Fruit fly (Drosophila melanogaster) whole organism, wandering third instar larva: ENCODE results near the gene CRAT.
A peak's percentile ranks its signal among the peaks of the same experiment; 100 is the strongest.

Source experiments
- Abd-B ChIP-seq: fragments of >200 bp; optimal IDR thresholded peaks from 2 replicates; lab custom pipeline; 2017; ENCODE audit warnings: missing biosample characterization, missing genetic modification characterization
- CG32264 ChIP-seq: fragments of 200-800 bp; sonication (Bioruptor generic); optimal IDR thresholded peaks from 2 replicates; lab custom pipeline; 2016; ENCODE audit warnings: missing biosample characterization, missing genetic modification characterization
- CG9705 ChIP-seq: fragments of 200-800 bp; sonication (Bioruptor generic); optimal IDR thresholded peaks from 2 replicates; lab custom pipeline; 2018; ENCODE audit warnings: missing biosample characterization, mild to moderate bottlenecking, missing genetic modification characterization
- CrebA ChIP-seq: fragments of 200-800 bp; sonication (Bioruptor generic); optimal IDR thresholded peaks from 2 replicates; lab custom pipeline; 2016; ENCODE audit warnings: missing biosample characterization, mild to moderate bottlenecking, missing genetic modification characterization, borderline replicate concordance
- Dfd ChIP-seq: fragments of >200 bp; optimal IDR thresholded peaks from 2 replicates; lab custom pipeline; 2017; ENCODE audit warnings: missing biosample characterization, missing genetic modification characterization
- Dif ChIP-seq: fragments of 200-275, 200-300 bp; sonication (Bioruptor generic); optimal IDR thresholded peaks from 2 replicates; lab custom pipeline; 2018; ENCODE audit warnings: missing biosample characterization, missing genetic modification characterization; ENCODE audit not compliant: partially characterized antibody
- GATAd ChIP-seq: sonication (Bioruptor generic); optimal IDR thresholded peaks from 2 replicates; lab custom pipeline; 2016; ENCODE audit warnings: missing biosample characterization, missing genetic modification characterization
- HLH106 ChIP-seq: fragments of 200-800 bp; optimal IDR thresholded peaks from 3 replicates; lab custom pipeline; 2019; ENCODE audit warnings: missing biosample characterization, mild to moderate bottlenecking, missing genetic modification characterization, moderate library complexity
- Hnf4 ChIP-seq: fragments of 200-800 bp; sonication (Bioruptor generic); optimal IDR thresholded peaks from 2 replicates; lab custom pipeline; 2016; ENCODE audit warnings: missing biosample characterization, mild to moderate bottlenecking, missing genetic modification characterization
- Hr83 ChIP-seq: fragments of 200-300 bp; sonication (Bioruptor generic); optimal IDR thresholded peaks from 2 replicates; lab custom pipeline; 2016; ENCODE audit warnings: missing biosample characterization, mild to moderate bottlenecking, missing genetic modification characterization, moderate library complexity; ENCODE audit not compliant: poor library complexity, severe bottlenecking
- Jra ChIP-seq: sonication (Bioruptor generic); optimal IDR thresholded peaks from 2 replicates; lab custom pipeline; 2016; ENCODE audit warnings: missing biosample characterization, missing genetic modification characterization
- Mio ChIP-seq: sonication (Bioruptor generic); optimal IDR thresholded peaks from 2 replicates; lab custom pipeline; 2016; ENCODE audit warnings: missing biosample characterization, missing genetic modification characterization
- Myc ChIP-seq: fragments of >200 bp; optimal IDR thresholded peaks from 2 replicates; lab custom pipeline; 2017
- Rel ChIP-seq, 2 experiments: fragments of 200-800 bp; sonication (Bioruptor generic) in 1 of 2; optimal IDR thresholded peaks; 2 replicates in 1 of 2; 3 replicates in 1 of 2; lab custom pipeline; 2016 to 2019; ENCODE audit warnings: mild to moderate bottlenecking in 2 of 2, missing biosample characterization in 2 of 2, missing genetic modification characterization in 2 of 2, moderate library complexity in 1 of 2
- Sp1 ChIP-seq: fragments of 200-800 bp; sonication (Bioruptor generic); optimal IDR thresholded peaks from 3 replicates; lab custom pipeline; 2019; ENCODE audit warnings: missing biosample characterization, mild to moderate bottlenecking, missing genetic modification characterization, moderate library complexity
- Vsx2 ChIP-seq: fragments of 200-300, 225-300 bp; sonication (Bioruptor generic); optimal IDR thresholded peaks from 2 replicates; lab custom pipeline; 2018; ENCODE audit warnings: missing biosample characterization, missing genetic modification characterization; ENCODE audit not compliant: partially characterized antibody
- br ChIP-seq: fragments of 200-800 bp; sonication (Bioruptor generic); optimal IDR thresholded peaks from 2 replicates; lab custom pipeline; 2016; ENCODE audit warnings: missing biosample characterization, missing genetic modification characterization
- brk ChIP-seq: fragments of 200-800 bp; sonication (Bioruptor generic); optimal IDR thresholded peaks from 2 replicates; lab custom pipeline; 2016; ENCODE audit warnings: missing biosample characterization, mild to moderate bottlenecking, missing genetic modification characterization
- dmrt93B ChIP-seq: fragments of 200-800 bp; sonication (Bioruptor generic); optimal IDR thresholded peaks from 2 replicates; lab custom pipeline; 2018; ENCODE audit warnings: missing biosample characterization, mild to moderate bottlenecking, missing genetic modification characterization
- ey ChIP-seq: fragments of 200-800 bp; sonication (Bioruptor generic); optimal IDR thresholded peaks from 2 replicates; lab custom pipeline; 2016; ENCODE audit warnings: missing biosample characterization, missing genetic modification characterization
- foxo ChIP-seq, 2 experiments: fragments of 200-800 bp; sonication (Bioruptor generic); optimal IDR thresholded peaks; 2 replicates in 1 of 2; 3 replicates in 1 of 2; lab custom pipeline; 2016 to 2017; ENCODE audit warnings: missing biosample characterization in 2 of 2, missing genetic modification characterization in 2 of 2
- fru ChIP-seq: fragments of 200-800 bp; sonication (Bioruptor generic); optimal IDR thresholded peaks from 3 replicates; lab custom pipeline; 2016; ENCODE audit warnings: missing biosample characterization, mild to moderate bottlenecking, missing genetic modification characterization
- h ChIP-seq: fragments of 200-800 bp; sonication (Bioruptor generic); optimal IDR thresholded peaks from 3 replicates; lab custom pipeline; 2016; ENCODE audit warnings: missing biosample characterization, mild to moderate bottlenecking, missing genetic modification characterization
- jim ChIP-seq: fragments of 175-275, 200-325 bp; sonication (Bioruptor generic); optimal IDR thresholded peaks from 2 replicates; lab custom pipeline; 2016; ENCODE audit warnings: missing biosample characterization, mild to moderate bottlenecking, missing genetic modification characterization
- psq ChIP-seq: fragments of 200-800 bp; sonication (Bioruptor generic); optimal IDR thresholded peaks from 3 replicates; lab custom pipeline; 2017; ENCODE audit warnings: missing biosample characterization, mild to moderate bottlenecking, missing genetic modification characterization, moderate library complexity
- rgr ChIP-seq: fragments of 200-800 bp; sonication (Bioruptor generic); optimal IDR thresholded peaks from 3 replicates; lab custom pipeline; 2016; ENCODE audit warnings: missing biosample characterization, mild to moderate bottlenecking, missing genetic modification characterization
- sage ChIP-seq: fragments of 200-800 bp; sonication (Bioruptor generic); optimal IDR thresholded peaks from 2 replicates; lab custom pipeline; 2016; ENCODE audit warnings: missing biosample characterization, mild to moderate bottlenecking, missing genetic modification characterization
- sv ChIP-seq: fragments of 200-800 bp; sonication (Bioruptor generic); optimal IDR thresholded peaks from 3 replicates; lab custom pipeline; 2016; ENCODE audit warnings: missing biosample characterization, missing genetic modification characterization
- usp ChIP-seq: fragments of >200 bp; optimal IDR thresholded peaks from 2 replicates; lab custom pipeline; 2017; ENCODE audit warnings: missing biosample characterization, missing genetic modification characterization
- woc ChIP-seq: sonication (Bioruptor generic); optimal IDR thresholded peaks from 2 replicates; lab custom pipeline; 2016; ENCODE audit warnings: missing biosample characterization, mild to moderate bottlenecking, missing genetic modification characterization

The CRAT gene

DNA sequence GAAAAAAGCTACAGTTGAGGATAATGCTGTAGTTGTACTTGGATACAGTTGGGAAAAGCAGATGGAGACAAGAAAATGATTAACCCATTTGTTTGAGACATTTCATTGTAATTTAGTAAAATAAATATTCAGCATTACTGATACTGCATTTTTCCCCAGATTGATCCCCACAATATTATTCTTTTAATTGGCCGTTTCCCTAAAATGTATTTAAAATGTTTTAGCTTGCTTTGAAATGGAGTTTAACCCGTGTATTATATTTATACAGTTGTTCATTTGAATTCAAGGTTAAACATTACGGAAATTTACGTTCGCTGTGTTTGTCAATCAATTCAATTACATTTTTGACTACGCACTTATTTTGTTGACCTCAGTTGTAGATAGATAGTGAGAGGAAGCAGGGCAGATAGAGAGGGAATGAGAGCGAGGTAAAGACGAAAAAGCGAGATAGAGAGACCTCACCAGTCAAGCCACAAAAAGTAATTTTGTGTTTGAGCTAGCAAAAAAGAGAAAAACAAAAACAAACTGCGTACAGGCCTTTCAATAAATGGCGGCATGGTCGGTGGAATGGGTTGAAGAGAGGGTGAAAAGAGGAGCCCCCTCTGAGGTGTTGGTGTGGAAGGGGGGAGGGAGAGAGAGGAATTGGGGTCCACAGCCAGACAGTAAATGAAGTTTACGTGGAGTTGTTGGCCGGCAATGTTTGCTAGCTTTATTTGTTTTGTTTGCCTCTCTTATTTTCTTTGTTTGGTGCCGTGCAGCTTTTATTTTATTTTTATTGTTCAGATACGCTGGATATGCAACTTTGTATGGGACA is 34.8 kb upstream of the CRAT start (continued):
- TF ChIP-seq h = peak; percentile 75

DNA sequence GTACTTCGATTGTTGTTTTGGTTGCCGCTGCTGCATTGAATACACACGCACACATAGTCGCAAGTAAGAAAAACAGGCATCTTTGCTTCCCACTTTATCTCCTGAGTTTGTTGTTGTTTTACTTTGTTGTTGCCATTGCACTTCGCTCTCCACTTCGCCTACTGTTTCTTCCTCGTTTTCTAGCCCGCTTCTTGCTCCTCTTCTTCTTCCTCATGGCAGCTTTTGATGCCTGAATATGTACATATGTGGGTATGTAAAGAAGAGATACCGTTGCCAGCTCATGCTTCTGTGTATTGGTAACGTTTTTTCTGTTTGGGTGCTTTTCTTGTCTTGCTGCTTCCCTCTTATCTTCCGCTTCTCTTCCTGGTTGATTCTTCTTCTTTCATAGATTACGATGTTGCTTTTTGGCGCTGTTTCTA is 33.3 kb upstream of the CRAT start:
- no peak for TF ChIP-seq h
- TF ChIP-seq psq = peak; percentile 94
- TF ChIP-seq usp (GFP tag; lab: Kevin White, UChicago) = no peak
- no peak for TF ChIP-seq sage
- no peak for TF ChIP-seq Vsx2 (GFP tag; lab: Kevin White, UChicago)
- TF ChIP-seq HLH106 (tag; lab: Kevin White, UChicago) = no peak
- TF ChIP-seq Hnf4 = peak; percentile 46
- TF ChIP-seq fru (GFP tag; lab: Kevin White, UChicago) = peak; percentile 7
- no peak for TF ChIP-seq CG32264 (GFP tag; lab: Kevin White, UChicago)
- no peak for TF ChIP-seq foxo (GFP tag; optimal IDR thresholded peaks at IDR 0.05; lab: Kevin White, UChicago)
- TF ChIP-seq br (GFP tag; lab: Kevin White, UChicago) = peak; percentile 22
- no peak for TF ChIP-seq ey (GFP tag; lab: Kevin White, UChicago)
- TF ChIP-seq jim (GFP tag; lab: Kevin White, UChicago) = no peak
- TF ChIP-seq Rel (GFP tag; optimal IDR thresholded peaks at IDR 0.05; lab: Kevin White, UChicago) = no peak
- TF ChIP-seq Rel (tag; optimal IDR thresholded peaks at IDR 0.05; lab: Kevin White, UChicago) = peak; percentile 65

DNA sequence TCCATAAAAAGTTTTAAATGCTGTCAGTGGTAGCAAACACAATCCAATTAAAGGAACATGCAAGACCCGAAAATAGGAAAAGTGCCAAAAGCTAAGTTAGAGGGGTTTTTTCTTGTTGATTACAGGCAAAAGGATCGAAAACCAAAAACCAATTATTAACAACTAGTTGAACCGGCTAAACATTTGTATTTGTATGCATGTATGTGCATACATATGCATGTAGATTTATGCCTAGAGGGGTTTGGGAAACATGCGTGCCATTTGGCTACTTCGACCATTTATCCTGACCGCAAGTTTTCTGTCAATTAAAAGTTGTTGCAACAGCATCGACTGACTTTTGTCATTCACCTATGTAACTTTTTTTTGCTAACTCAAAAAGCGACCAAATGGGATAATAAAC is 32.6 kb upstream of the CRAT start:
- TF ChIP-seq jim (GFP tag; lab: Kevin White, UChicago) (no peak), Dfd (GFP tag; lab: Kevin White, UChicago) (no peak), Dif (no peak), Myc (no peak), Mio (no peak), psq (no peak), sv (GFP tag; lab: Kevin White, UChicago) (no peak), Abd-B (GFP tag; lab: Kevin White, UChicago) (no peak), Jra (GFP tag; lab: Kevin White, UChicago) (no peak), CG9705 (GFP tag; lab: Kevin White, UChicago) (no peak), dmrt93B (GFP tag; lab: Kevin White, UChicago) (no peak), usp (GFP tag; lab: Kevin White, UChicago) (no peak), GATAd (GFP tag; lab: Kevin White, UChicago) (no peak)

DNA sequence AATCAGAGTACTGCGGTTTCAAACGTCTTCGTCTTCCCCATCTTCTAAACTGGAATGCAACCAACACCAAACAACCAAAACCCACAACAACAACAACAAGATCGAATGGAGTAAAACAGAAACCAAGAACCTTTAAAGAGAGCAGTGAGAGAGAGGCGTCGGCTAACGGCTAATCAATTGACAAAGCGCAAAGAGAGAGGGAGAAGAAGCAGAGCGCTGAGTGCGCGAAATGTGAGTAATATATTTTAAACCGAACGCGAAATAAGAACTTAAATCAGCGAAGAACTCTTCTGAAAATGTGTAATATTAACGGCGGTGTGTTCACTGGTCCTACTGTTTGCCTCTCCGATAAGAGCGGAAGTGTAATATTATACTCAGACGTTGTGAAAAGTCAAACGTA is 31.7 kb upstream of the CRAT start:
- TF ChIP-seq brk (GFP tag; lab: Kevin White, UChicago) (no peak), Dif (peak; percentile 61), Hnf4 (no peak), ey (GFP tag; lab: Kevin White, UChicago) (no peak), Vsx2 (GFP tag; lab: Kevin White, UChicago) (peak; percentile 29), CrebA (GFP tag; lab: Kevin White, UChicago) (peak; percentile 42), Sp1 (GFP tag; lab: Kevin White, UChicago) (no peak), CG9705 (GFP tag; lab: Kevin White, UChicago) (no peak)
- TF ChIP-seq, all 38 proteins: peak for 3

DNA sequence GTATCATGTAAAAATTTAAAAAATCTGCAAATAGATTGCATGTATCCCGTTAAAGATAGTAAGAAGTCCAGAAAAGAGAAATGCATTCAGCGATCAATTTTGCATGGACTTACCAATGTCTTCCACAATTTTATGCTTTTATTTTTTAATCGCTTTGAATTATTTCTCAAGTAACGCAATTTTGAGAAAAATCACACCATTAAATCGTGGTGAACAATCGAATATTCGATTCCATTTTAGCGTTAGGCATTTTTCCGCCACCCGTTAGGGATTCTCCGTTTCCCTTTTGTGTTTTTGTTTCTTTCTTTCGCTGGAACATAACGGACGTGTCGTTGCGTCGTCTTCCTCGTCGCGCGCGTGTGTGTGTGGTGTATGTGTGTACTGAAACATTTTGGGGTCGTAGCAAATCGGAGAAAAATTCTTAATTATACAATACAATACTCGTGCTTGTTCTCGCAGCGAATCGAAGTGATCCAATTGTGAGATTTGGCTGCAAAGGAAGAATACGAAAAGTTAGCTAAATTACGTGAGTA is 30.8 kb upstream of the CRAT start, which contains the start of gene gpp:
gpp (plus strand) TSS at position 290 of the 533 bp plus-strand sequence.
- TF ChIP-seq Rel (GFP tag; optimal IDR thresholded peaks at IDR 0.05; lab: Kevin White, UChicago) = no peak
- TF ChIP-seq Rel (tag; optimal IDR thresholded peaks at IDR 0.05; lab: Kevin White, UChicago) = peak; percentile 34
- peak; percentile 99 for TF ChIP-seq psq
- TF ChIP-seq fru (GFP tag; lab: Kevin White, UChicago) = no peak
- TF ChIP-seq Hr83 (GFP tag; lab: Kevin White, UChicago) = peak; percentile 32
- TF ChIP-seq brk (GFP tag; lab: Kevin White, UChicago) = peak; percentile 19
- peak; percentile 5 for TF ChIP-seq Dif
- peak; percentile 16 for TF ChIP-seq Vsx2 (GFP tag; lab: Kevin White, UChicago)
- TF ChIP-seq Dfd (GFP tag; lab: Kevin White, UChicago) = peak; percentile 14
- peak; percentile 20 for TF ChIP-seq sv (GFP tag; lab: Kevin White, UChicago)
- TF ChIP-seq rgr (GFP tag; lab: Kevin White, UChicago) = peak; percentile 7
- no peak for TF ChIP-seq Abd-B (GFP tag; lab: Kevin White, UChicago)
- TF ChIP-seq sage = no peak
- peak; percentile 22 for TF ChIP-seq woc
- TF ChIP-seq Sp1 (GFP tag; lab: Kevin White, UChicago) = peak; percentile 42
- TF ChIP-seq, all 38 proteins: peak for 11
